Fruit fly (Drosophila melanogaster) whole organism, pupa: ENCODE measurements around the gene Rbf.

Experiments used
- CG10348 ChIP-seq: fragments of 200-800 bp; sonication (Bioruptor generic); IDR thresholded peaks from 2 replicates; pipeline ENCODE4 v1.3.6; 2022; ENCODE audit warnings: missing biosample characterization, missing genetic modification characterization
- CG12605 ChIP-seq: fragments of 200-800 bp; sonication (Bioruptor generic); IDR thresholded peaks from 2 replicates; pipeline ENCODE4 v1.3.6; 2022; ENCODE audit warnings: missing biosample characterization, missing genetic modification characterization
- CG13204 ChIP-seq: fragments of 200-800 bp; sonication (Bioruptor generic); optimal IDR thresholded peaks from 2 replicates; lab custom pipeline; 2018; ENCODE audit warnings: missing biosample characterization, mild to moderate bottlenecking, missing genetic modification characterization, moderate library complexity
- CG14655 ChIP-seq: fragments of 200-800 bp; sonication (Bioruptor generic); optimal IDR thresholded peaks from 3 replicates; lab custom pipeline; 2017; ENCODE audit warnings: mild to moderate bottlenecking, missing biosample characterization, missing genetic modification reagents, missing genetic modification characterization
- CG15710 ChIP-seq: fragments of 200-800 bp; sonication (Bioruptor generic); optimal IDR thresholded peaks from 2 replicates; lab custom pipeline; 2018; ENCODE audit warnings: missing biosample characterization, mild to moderate bottlenecking, missing genetic modification characterization, moderate library complexity
- CG17806 ChIP-seq: fragments of 200-800 bp; sonication (Bioruptor generic); optimal IDR thresholded peaks from 2 replicates; lab custom pipeline; 2018; ENCODE audit warnings: missing biosample characterization, mild to moderate bottlenecking, missing genetic modification characterization, moderate library complexity
- CG32121 ChIP-seq: fragments of 200-800 bp; sonication (Bioruptor generic); IDR thresholded peaks from 2 replicates; pipeline ENCODE4 v1.3.6; 2022; ENCODE audit warnings: missing biosample characterization, missing genetic modification characterization
- CG34367 ChIP-seq: fragments of 200-800 bp; sonication (Bioruptor generic); optimal IDR thresholded peaks from 2 replicates; lab custom pipeline; 2018; ENCODE audit warnings: missing biosample characterization, mild to moderate bottlenecking, missing genetic modification characterization
- CG4496 ChIP-seq: fragments of 200-800 bp; sonication (Bioruptor generic); IDR thresholded peaks from 3 replicates; pipeline ENCODE4 v1.3.6; 2022; ENCODE audit warnings: missing biosample characterization, missing genetic modification characterization
- CG8159 ChIP-seq: fragments of 200-800 bp; sonication (Bioruptor generic); optimal IDR thresholded peaks from 3 replicates; lab custom pipeline; 2018; ENCODE audit warnings: missing biosample characterization, mild to moderate bottlenecking, missing genetic modification characterization, moderate library complexity
- CG8301 ChIP-seq: fragments of 200-800 bp; sonication (Bioruptor generic); optimal IDR thresholded peaks from 2 replicates; lab custom pipeline; 2018; ENCODE audit warnings: missing biosample characterization, mild to moderate bottlenecking, missing genetic modification characterization
- CG9948 ChIP-seq: fragments of 200-800 bp; sonication (Bioruptor generic); optimal IDR thresholded peaks from 2 replicates; lab custom pipeline; 2018; ENCODE audit warnings: missing biosample characterization, mild to moderate bottlenecking, missing genetic modification characterization, moderate library complexity
- D1 ChIP-seq: fragments of 200-800 bp; sonication (Bioruptor generic); optimal IDR thresholded peaks from 2 replicates; lab custom pipeline; 2018; ENCODE audit warnings: missing biosample characterization, mild to moderate bottlenecking, missing genetic modification characterization, moderate library complexity
- EcR ChIP-seq: fragments of 200-800 bp; sonication (Bioruptor generic); optimal IDR thresholded peaks from 3 replicates; lab custom pipeline; 2019; ENCODE audit warnings: missing biosample characterization, missing genetic modification characterization, mild to moderate bottlenecking, moderate library complexity, missing genetic modification reagents
- Ets98B ChIP-seq: fragments of 200-800 bp; sonication (Bioruptor generic); IDR thresholded peaks from 2 replicates; pipeline ENCODE4 v1.3.6; 2022; ENCODE audit warnings: missing biosample characterization, missing genetic modification characterization
- Pif1A ChIP-seq: fragments of 200-800 bp; sonication (Bioruptor generic); optimal IDR thresholded peaks from 3 replicates; lab custom pipeline; 2016; ENCODE audit warnings: missing biosample characterization, missing genetic modification characterization
- Pif1B ChIP-seq: fragments of 200-800 bp; sonication (Bioruptor generic); optimal IDR thresholded peaks from 3 replicates; lab custom pipeline; 2016; ENCODE audit warnings: missing biosample characterization, missing genetic modification characterization
- Snoo ChIP-seq: fragments of 200-800 bp; sonication (Bioruptor generic); optimal IDR thresholded peaks from 3 replicates; lab custom pipeline; 2017; ENCODE audit warnings: missing biosample characterization, mild to moderate bottlenecking, missing genetic modification characterization, inconsistent platforms
- fd96Ca ChIP-seq: fragments of 200-800 bp; sonication (Bioruptor generic); IDR thresholded peaks from 3 replicates; pipeline ENCODE4 v1.3.6; 2022; ENCODE audit warnings: missing biosample characterization, missing genetic modification characterization
- gl ChIP-seq: fragments of 200-800 bp; sonication (Bioruptor generic); optimal IDR thresholded peaks from 2 replicates; lab custom pipeline; 2018; ENCODE audit warnings: missing biosample characterization, mild to moderate bottlenecking, missing genetic modification characterization
- rn ChIP-seq: fragments of 200-800 bp; sonication (Bioruptor generic); IDR thresholded peaks from 2 replicates; pipeline ENCODE4 v1.3.6; 2022; ENCODE audit warnings: missing biosample characterization, missing genetic modification characterization

Gene Rbf

dm6 chrX:762047-762446, 39.2 kb downstream of the Rbf start:
- TF ChIP-seq D1 (no peak), CG17806 (tag; lab: Kevin White, UChicago) (no peak), CG14655 (GFP tag; lab: Kevin White, UChicago) (no peak), rn (GFP tag; lab: Robert Waterston, UW) (no peak), CG4496 (GFP tag; lab: Robert Waterston, UW) (no peak), CG32121 (no peak), EcR (GFP tag; lab: Kevin White, UChicago) (no peak), CG13204 (GFP tag; lab: Kevin White, UChicago) (no peak), Snoo (tag; lab: Kevin White, UChicago) (no peak)

- no peak for TF ChIP-seq CG13204 (GFP tag; lab: Kevin White, UChicago)
- TF ChIP-seq Pif1B (GFP tag; lab: Kevin White, UChicago) = peak; percentile 1
- peak; percentile 9 for TF ChIP-seq CG8159 (tag; lab: Kevin White, UChicago)
- TF ChIP-seq Snoo (tag; lab: Kevin White, UChicago) = no peak
- peak; percentile 61 for TF ChIP-seq EcR (GFP tag; lab: Kevin White, UChicago)
- no peak for TF ChIP-seq CG14655 (GFP tag; lab: Kevin White, UChicago)
- TF ChIP-seq gl = no peak
- TF ChIP-seq CG34367 (tag; lab: Kevin White, UChicago) = no peak
- no peak for TF ChIP-seq CG8301
- peak; percentile 11 for TF ChIP-seq CG15710 (tag; lab: Kevin White, UChicago)
- TF ChIP-seq rn (GFP tag; lab: Robert Waterston, UW) = no peak
- TF ChIP-seq Ets98B (GFP tag; lab: Robert Waterston, UW) = 0 out of 2 replicates have a peak, but pooled peaks have one; percentile 13
- TF ChIP-seq CG32121 = no peak; the same call in 1 of the 2 replicates
- peak; percentile 47; the same call in 1 of the 3 replicates for TF ChIP-seq fd96Ca (GFP tag; lab: Robert Waterston, UW)
- TF ChIP-seq CG10348 = no peak
- peak; percentile 24 for TF ChIP-seq Pif1A
- TF ChIP-seq D1 = no peak
- no peak for TF ChIP-seq CG4496 (GFP tag; lab: Robert Waterston, UW)
- TF ChIP-seq CG12605 (GFP tag; lab: Robert Waterston, UW) = no peak
- TF ChIP-seq CG9948 (tag; lab: Kevin White, UChicago) = no peak
- TF ChIP-seq CG17806 (tag; lab: Kevin White, UChicago) = no peak
Measured at dm6 chrX:758892-759621, 42.2 kb downstream of the Rbf start, which contains the start of gene CG5273. Gene CG5273 (plus strand): TSS chrX:759594.

dm6 chrX:756856-757255, 44.4 kb downstream of the Rbf start:
- no peak for TF ChIP-seq CG8301
- no peak for TF ChIP-seq CG9948 (tag; lab: Kevin White, UChicago)
- TF ChIP-seq CG14655 (GFP tag; lab: Kevin White, UChicago) = no peak
- TF ChIP-seq gl = no peak
- no peak for TF ChIP-seq rn (GFP tag; lab: Robert Waterston, UW)
- no peak for TF ChIP-seq CG32121
- TF ChIP-seq CG15710 (tag; lab: Kevin White, UChicago) = no peak
- TF ChIP-seq CG34367 (tag; lab: Kevin White, UChicago) = no peak
- no peak for TF ChIP-seq fd96Ca (GFP tag; lab: Robert Waterston, UW)
- no peak for TF ChIP-seq Pif1B (GFP tag; lab: Kevin White, UChicago)
- TF ChIP-seq CG10348 = no peak
- TF ChIP-seq CG12605 (GFP tag; lab: Robert Waterston, UW) = no peak
- no peak for TF ChIP-seq D1
- no peak for TF ChIP-seq CG4496 (GFP tag; lab: Robert Waterston, UW)
- TF ChIP-seq CG8159 (tag; lab: Kevin White, UChicago) = no peak
- no peak for TF ChIP-seq Pif1A

dm6 chrX:755642-756332, 45.5 kb downstream of the Rbf start:
- TF ChIP-seq CG13204 (GFP tag; lab: Kevin White, UChicago) = peak; percentile 48
- peak; percentile 92 for TF ChIP-seq CG12605 (GFP tag; lab: Robert Waterston, UW)
- TF ChIP-seq CG9948 (tag; lab: Kevin White, UChicago) = peak; percentile 74
- peak; percentile 82 for TF ChIP-seq CG8159 (tag; lab: Kevin White, UChicago)
- peak; percentile 78 for TF ChIP-seq CG17806 (tag; lab: Kevin White, UChicago)
- TF ChIP-seq CG10348 = peak; percentile 76
- peak; percentile 96 for TF ChIP-seq CG4496 (GFP tag; lab: Robert Waterston, UW)
- no peak for TF ChIP-seq D1
- peak; percentile 83 for TF ChIP-seq CG15710 (tag; lab: Kevin White, UChicago)
- peak; percentile 73 for TF ChIP-seq gl
- peak; percentile 90 for TF ChIP-seq CG14655 (GFP tag; lab: Kevin White, UChicago)
- peak; percentile 87 for TF ChIP-seq CG8301
- TF ChIP-seq Pif1A = peak; percentile 87
- peak; percentile 95 for TF ChIP-seq Ets98B (GFP tag; lab: Robert Waterston, UW)
- TF ChIP-seq Snoo (tag; lab: Kevin White, UChicago) = peak; percentile 82
- TF ChIP-seq CG32121 = peak; percentile 92
- peak; percentile 82 for TF ChIP-seq rn (GFP tag; lab: Robert Waterston, UW)
- peak; percentile 96 for TF ChIP-seq EcR (GFP tag; lab: Kevin White, UChicago)
- peak; percentile 94 for TF ChIP-seq fd96Ca (GFP tag; lab: Robert Waterston, UW)
- peak; percentile 91 for TF ChIP-seq Pif1B (GFP tag; lab: Kevin White, UChicago)
- TF ChIP-seq CG34367 (tag; lab: Kevin White, UChicago) = peak; percentile 70

dm6 chrX:753553-753952, 47.7 kb downstream of the Rbf start, which contains the start of gene CG13361:
Gene CG13361 (minus strand): TSS chrX:753653.
- no peak for TF ChIP-seq EcR (GFP tag; lab: Kevin White, UChicago)
- no peak for TF ChIP-seq CG10348
- TF ChIP-seq CG8301 = no peak
- no peak for TF ChIP-seq rn (GFP tag; lab: Robert Waterston, UW)
- no peak for TF ChIP-seq CG17806 (tag; lab: Kevin White, UChicago)
- no peak for TF ChIP-seq Snoo (tag; lab: Kevin White, UChicago)
- TF ChIP-seq CG8159 (tag; lab: Kevin White, UChicago) = no peak
- TF ChIP-seq D1 = no peak
- TF ChIP-seq gl = no peak
- TF ChIP-seq CG4496 (GFP tag; lab: Robert Waterston, UW) = no peak
- TF ChIP-seq Pif1B (GFP tag; lab: Kevin White, UChicago) = no peak
- TF ChIP-seq CG12605 (GFP tag; lab: Robert Waterston, UW) = no peak
- TF ChIP-seq CG32121 = no peak
- no peak for TF ChIP-seq fd96Ca (GFP tag; lab: Robert Waterston, UW)
- TF ChIP-seq Pif1A = no peak
- TF ChIP-seq Ets98B (GFP tag; lab: Robert Waterston, UW) = no peak
- TF ChIP-seq CG14655 (GFP tag; lab: Kevin White, UChicago) = no peak
